Worm (Caenorhabditis elegans): ENCODE measurements around the gene sri-42.

- TF ChIP-seq ama-1 (optimal IDR thresholded peaks at IDR 0.05) (no peak), pha-4 (GFP tag; IDR thresholded peaks at IDR 0.05) (no peak), pha-4 (tag; optimal IDR thresholded peaks at IDR 0.05) (no peak), nhr-77 (tag; optimal IDR thresholded peaks at IDR 0.05) (no peak), lsy-2 (tag; optimal IDR thresholded peaks at IDR 0.05) (no peak), set-16 (GFP tag; IDR thresholded peaks at IDR 0.05) (no peak), Y5F2A.4 (GFP tag; optimal IDR thresholded peaks at IDR 0.05) (no peak), ceh-28 (tag; optimal IDR thresholded peaks at IDR 0.05) (no peak), lir-3 (tag; optimal IDR thresholded peaks at IDR 0.05) (no peak), unc-62 (GFP tag; optimal IDR thresholded peaks at IDR 0.05 in 1 of 2) (no peak), unc-62 (tag; optimal IDR thresholded peaks at IDR 0.05) (no peak), fkh-10 (GFP tag; optimal IDR thresholded peaks at IDR 0.05) (no peak), pqm-1 (tag; optimal IDR thresholded peaks at IDR 0.05) (no peak), F49E8.2 (tag; optimal IDR thresholded peaks at IDR 0.05; ENCODE audit: borderline replicate concordance) (no peak)
Observed at ce11 chrII:3093352-3093751, 49.4 kb downstream of the sri-42 start, which contains the start of gene srg-22.

Measured in whole organism, L4 larva.